Fruit fly (Drosophila melanogaster): ENCODE results near the gene CG14107.

The CG14107 gene

DNA sequence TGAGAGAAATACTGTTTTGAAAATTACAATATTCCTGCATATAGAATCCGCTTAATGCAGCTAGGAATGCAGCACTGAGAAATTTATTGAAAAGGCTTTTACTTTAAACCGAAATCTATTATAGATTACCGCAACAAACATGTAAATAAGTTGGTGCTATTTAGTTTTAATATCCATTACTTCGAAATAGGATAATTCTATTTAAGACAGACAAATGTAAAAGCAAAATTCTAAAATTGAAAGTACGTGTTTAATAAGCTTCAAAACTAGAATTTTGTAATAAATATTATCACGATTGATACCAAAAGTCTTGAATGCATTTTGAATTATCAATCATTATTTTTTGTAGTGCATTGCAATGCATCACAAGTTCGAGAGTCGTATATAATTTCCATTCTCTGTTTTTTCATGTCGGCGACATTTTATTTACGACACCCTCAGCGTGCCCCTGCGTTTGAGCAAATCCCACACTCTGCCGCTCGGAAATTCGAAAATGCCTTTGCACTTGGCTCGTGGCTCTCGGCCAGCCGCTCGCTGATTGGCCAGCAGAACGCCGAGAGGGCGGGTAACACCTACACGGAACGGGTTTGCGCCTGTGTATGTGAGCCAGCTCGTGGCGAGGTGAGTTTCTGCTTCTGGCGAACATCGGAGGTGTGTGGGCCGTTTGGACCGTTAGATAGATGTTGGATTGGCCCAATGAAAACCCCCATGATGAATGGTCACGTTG is 22.2 kb upstream of the CG14107 start (continued):
- TF ChIP-seq CG1602 (GFP tag; optimal IDR thresholded peaks at IDR 0.05) (no peak), CG3995 (GFP tag; optimal IDR thresholded peaks at IDR 0.05) (no peak), fd64A (GFP tag; optimal IDR thresholded peaks at IDR 0.05) (no peak), ara (GFP tag; IDR thresholded peaks at IDR 0.05) (no peak), CG2199 (GFP tag; IDR thresholded peaks at IDR 0.05) (no peak), hkb (optimal IDR thresholded peaks at IDR 0.05) (no peak), hkb (GFP tag; IDR thresholded peaks at IDR 0.05) (no peak), run (tag; optimal IDR thresholded peaks at IDR 0.05) (no peak), sna (GFP tag; IDR thresholded peaks at IDR 0.05; ENCODE audit: partially characterized antibody) (no peak; the same call in 1 of the 2 replicates), HmgZ (tag; optimal IDR thresholded peaks at IDR 0.05) (no peak), CG11398 (GFP tag; optimal IDR thresholded peaks at IDR 0.05) (no peak), CG6254 (GFP tag; optimal IDR thresholded peaks at IDR 0.05) (peak; percentile 59), CG6654 (GFP tag; optimal IDR thresholded peaks at IDR 0.05) (peak; percentile 25), Fer1 (GFP tag; optimal IDR thresholded peaks at IDR 0.05) (no peak), CG31441 (GFP tag; IDR thresholded peaks at IDR 0.05) (peak; percentile 60; the same call in 1 of the 2 replicates), CG18764 (GFP tag; optimal IDR thresholded peaks at IDR 0.05) (no peak), Ets97D (GFP tag; optimal IDR thresholded peaks at IDR 0.05) (no peak), schlank (tag; optimal IDR thresholded peaks at IDR 0.05) (no peak), sens (GFP tag) (peak; percentile 96), CG11504 (tag; optimal IDR thresholded peaks at IDR 0.05) (peak; percentile 63), gcm (GFP tag; optimal IDR thresholded peaks at IDR 0.05) (no peak), CG33213 (GFP tag; optimal IDR thresholded peaks at IDR 0.05) (no peak), CG2712 (tag; optimal IDR thresholded peaks at IDR 0.05) (peak; percentile 70), yki (optimal IDR thresholded peaks at IDR 0.05) (no peak), p53 (GFP tag; optimal IDR thresholded peaks at IDR 0.05) (no peak), Hmr (GFP tag; optimal IDR thresholded peaks at IDR 0.05) (no peak), CrebB (tag; optimal IDR thresholded peaks at IDR 0.05) (no peak), vvl (GFP tag; IDR thresholded peaks at IDR 0.05) (0 out of 2 replicates have a peak, but pooled peaks have one; percentile 23), Abd-B (GFP tag; optimal IDR thresholded peaks at IDR 0.05) (peak; percentile 6), Poxn (GFP tag; IDR thresholded peaks at IDR 0.05) (no peak), cg (GFP tag; optimal IDR thresholded peaks at IDR 0.05) (peak; percentile 81), Med (GFP tag) (peak; percentile 40), CG8089 (GFP tag; optimal IDR thresholded peaks at IDR 0.05) (no peak), nerfin-1 (tag; optimal IDR thresholded peaks at IDR 0.05) (peak; percentile 72), CG33557 (GFP tag; optimal IDR thresholded peaks at IDR 0.05) (no peak), Doc2 (GFP tag; IDR thresholded peaks at IDR 0.05) (no peak), dmrt11E (tag; optimal IDR thresholded peaks at IDR 0.05) (peak; percentile 70), insv (GFP tag; optimal IDR thresholded peaks at IDR 0.05) (no peak), mld (GFP tag; IDR thresholded peaks at IDR 0.05; ENCODE audit: partially characterized antibody) (no peak), Oli (tag; optimal IDR thresholded peaks at IDR 0.05) (peak; percentile 16), zfh2 (GFP tag; optimal IDR thresholded peaks at IDR 0.05) (no peak), CG14667 (GFP tag; IDR thresholded peaks at IDR 0.05) (no peak), CG17359 (tag; optimal IDR thresholded peaks at IDR 0.05) (no peak), tgo (GFP tag; IDR thresholded peaks at IDR 0.05) (no peak), bsh (GFP tag; optimal IDR thresholded peaks at IDR 0.05) (peak in 1 of 2 experiments; percentile 18), gsb-n (tag; optimal IDR thresholded peaks at IDR 0.05) (peak; percentile 6), CG4404 (GFP tag; IDR thresholded peaks at IDR 0.05) (peak; percentile 46), CG34224 (GFP tag; IDR thresholded peaks at IDR 0.05; ENCODE audit: partially characterized antibody) (no peak), CG17568 (GFP tag; optimal IDR thresholded peaks at IDR 0.05) (no peak), mirr (GFP tag; optimal IDR thresholded peaks at IDR 0.05) (no peak)

Data from whole organism, embryonic.